Fruit fly (Drosophila melanogaster): Measurements from ENCODE around the gene CG33322.

CG33322 gene

dm6 chr2L:20770242-20770769, 45.7 kb downstream of the CG33322 start, which contains the start of gene cad (continued):
- TF ChIP-seq CG16863 (GFP tag; optimal IDR thresholded peaks at IDR 0.05) (no peak), MTF-1 (GFP tag; optimal IDR thresholded peaks at IDR 0.05; ENCODE audit: borderline replicate concordance) (peak; percentile 44), CG6254 (GFP tag; optimal IDR thresholded peaks at IDR 0.05) (no peak), zen (tag; optimal IDR thresholded peaks at IDR 0.05) (peak; percentile 45), CG17359 (tag; optimal IDR thresholded peaks at IDR 0.05) (peak; percentile 15), fd64A (GFP tag; optimal IDR thresholded peaks at IDR 0.05) (peak; percentile 33), E2f2 (GFP tag; IDR thresholded peaks at IDR 0.05) (peak; percentile 20; the same call in 1 of the 2 replicates), cad (GFP tag; optimal IDR thresholded peaks at IDR 0.05) (peak; percentile 94), D (optimal IDR thresholded peaks at IDR 0.05) (peak; percentile 42), D (GFP tag; optimal IDR thresholded peaks at IDR 0.05) (peak; percentile 7), mam (GFP tag; optimal IDR thresholded peaks at IDR 0.05) (no peak), vvl (GFP tag; IDR thresholded peaks at IDR 0.05) (peak; percentile 75), stc (GFP tag; IDR thresholded peaks at IDR 0.05) (peak; percentile 58), CG17829 (tag; optimal IDR thresholded peaks at IDR 0.05) (peak; percentile 47), Deaf1 (tag; optimal IDR thresholded peaks at IDR 0.05) (peak; percentile 56), CG13287 (GFP tag; IDR thresholded peaks at IDR 0.05; ENCODE audit: partially characterized antibody) (peak; percentile 27; the same call in 1 of the 2 replicates), B-H2 (GFP tag; optimal IDR thresholded peaks at IDR 0.05) (peak; percentile 7), slbo (GFP tag; IDR thresholded peaks at IDR 0.05) (peak; percentile 5; the same call in 1 of the 2 replicates), tio (GFP tag; optimal IDR thresholded peaks at IDR 0.05) (no peak), so (GFP tag; IDR thresholded peaks at IDR 0.05) (no peak), Nf-YB (GFP tag; optimal IDR thresholded peaks at IDR 0.05) (peak; percentile 96), bigmax (GFP tag; optimal IDR thresholded peaks at IDR 0.05) (peak; percentile 45), oc (tag; optimal IDR thresholded peaks at IDR 0.05) (peak; percentile 77), hkb (optimal IDR thresholded peaks at IDR 0.05) (no peak), hkb (GFP tag; IDR thresholded peaks at IDR 0.05) (peak; percentile 61; the same call in 1 of the 2 replicates), sd (tag; optimal IDR thresholded peaks at IDR 0.05) (peak; percentile 59), CG12659 (GFP tag; optimal IDR thresholded peaks at IDR 0.05) (peak; percentile 7), CG12744 (GFP tag; optimal IDR thresholded peaks at IDR 0.05) (no peak), Ssrp (tag; optimal IDR thresholded peaks at IDR 0.05) (no peak), CG14441 (GFP tag; IDR thresholded peaks at IDR 0.05) (peak; percentile 61; the same call in 1 of the 2 replicates), otp (GFP tag; IDR thresholded peaks at IDR 0.05) (peak; percentile 58; the same call in 2 of the 3 replicates), Nf-YA (GFP tag; IDR thresholded peaks at IDR 0.05) (peak; percentile 60), psq (GFP tag; optimal IDR thresholded peaks at IDR 0.05) (peak; percentile 31), pfk (GFP tag; optimal IDR thresholded peaks at IDR 0.05) (peak; percentile 18), Xrp1 (GFP tag; IDR thresholded peaks at IDR 0.05) (peak; percentile 35; the same call in 1 of the 2 replicates), Jarid2 (GFP tag; optimal IDR thresholded peaks at IDR 0.05) (peak; percentile 61), CG1832 (GFP tag; optimal IDR thresholded peaks at IDR 0.05) (peak; percentile 98), wdn (GFP tag; IDR thresholded peaks at IDR 0.05) (no peak), CG7987 (GFP tag; optimal IDR thresholded peaks at IDR 0.05) (peak; percentile 59), Atf6 (GFP tag; IDR thresholded peaks at IDR 0.05) (peak; percentile 51; the same call in 1 of the 2 replicates), lbe (GFP tag; optimal IDR thresholded peaks at IDR 0.05) (peak; percentile 13), Scr (GFP tag; IDR thresholded peaks at IDR 0.05; ENCODE audit: partially characterized antibody) (peak; percentile 41; the same call in 1 of the 2 replicates), PHDP (tag; optimal IDR thresholded peaks at IDR 0.05) (peak; percentile 3), HmgZ (tag; optimal IDR thresholded peaks at IDR 0.05) (peak; percentile 61), CG34376 (GFP tag; optimal IDR thresholded peaks at IDR 0.05) (peak; percentile 37), p53 (GFP tag; optimal IDR thresholded peaks at IDR 0.05) (no peak), CG7271 (tag; optimal IDR thresholded peaks at IDR 0.05) (peak; percentile 54), CG15514 (GFP tag; optimal IDR thresholded peaks at IDR 0.05) (peak; percentile 45), Atf3 (GFP tag; optimal IDR thresholded peaks at IDR 0.05) (no peak), sug (tag; optimal IDR thresholded peaks at IDR 0.05) (peak; percentile 25)

Measured in whole organism, embryonic.